Fruit fly (Drosophila melanogaster) whole organism, wandering third instar larva: ENCODE results near the gene Kmn1.

Experiments
- Abd-B ChIP-seq: fragments of >200 bp; optimal IDR thresholded peaks from 2 replicates; lab custom pipeline; 2017; ENCODE audit warnings: missing biosample characterization, missing genetic modification characterization
- CG32264 ChIP-seq: fragments of 200-800 bp; sonication (Bioruptor generic); optimal IDR thresholded peaks from 2 replicates; lab custom pipeline; 2016; ENCODE audit warnings: missing biosample characterization, missing genetic modification characterization
- CG9705 ChIP-seq: fragments of 200-800 bp; sonication (Bioruptor generic); optimal IDR thresholded peaks from 2 replicates; lab custom pipeline; 2018; ENCODE audit warnings: missing biosample characterization, mild to moderate bottlenecking, missing genetic modification characterization
- CrebA ChIP-seq: fragments of 200-800 bp; sonication (Bioruptor generic); optimal IDR thresholded peaks from 2 replicates; lab custom pipeline; 2016; ENCODE audit warnings: missing biosample characterization, mild to moderate bottlenecking, missing genetic modification characterization, borderline replicate concordance
- Dfd ChIP-seq: fragments of >200 bp; optimal IDR thresholded peaks from 2 replicates; lab custom pipeline; 2017; ENCODE audit warnings: missing biosample characterization, missing genetic modification characterization
- Dif ChIP-seq: fragments of 200-275, 200-300 bp; sonication (Bioruptor generic); optimal IDR thresholded peaks from 2 replicates; lab custom pipeline; 2018; ENCODE audit warnings: missing biosample characterization, missing genetic modification characterization; ENCODE audit not compliant: partially characterized antibody
- GATAd ChIP-seq: sonication (Bioruptor generic); optimal IDR thresholded peaks from 2 replicates; lab custom pipeline; 2016; ENCODE audit warnings: missing biosample characterization, missing genetic modification characterization
- HLH106 ChIP-seq: fragments of 200-800 bp; optimal IDR thresholded peaks from 3 replicates; lab custom pipeline; 2019; ENCODE audit warnings: missing biosample characterization, mild to moderate bottlenecking, missing genetic modification characterization, moderate library complexity
- Hnf4 ChIP-seq: fragments of 200-800 bp; sonication (Bioruptor generic); optimal IDR thresholded peaks from 2 replicates; lab custom pipeline; 2016; ENCODE audit warnings: missing biosample characterization, mild to moderate bottlenecking, missing genetic modification characterization
- Hr78 ChIP-seq: fragments of >200 bp; optimal IDR thresholded peaks from 2 replicates; lab custom pipeline; 2017; ENCODE audit warnings: missing biosample characterization, missing genetic modification characterization
- Hr83 ChIP-seq: fragments of 200-300 bp; sonication (Bioruptor generic); optimal IDR thresholded peaks from 2 replicates; lab custom pipeline; 2016; ENCODE audit warnings: missing biosample characterization, mild to moderate bottlenecking, missing genetic modification characterization, moderate library complexity; ENCODE audit not compliant: poor library complexity, severe bottlenecking
- Jra ChIP-seq: sonication (Bioruptor generic); optimal IDR thresholded peaks from 2 replicates; lab custom pipeline; 2016; ENCODE audit warnings: missing biosample characterization, missing genetic modification characterization
- Mio ChIP-seq: sonication (Bioruptor generic); optimal IDR thresholded peaks from 2 replicates; lab custom pipeline; 2016; ENCODE audit warnings: missing biosample characterization, missing genetic modification characterization
- Myc ChIP-seq: fragments of >200 bp; optimal IDR thresholded peaks from 2 replicates; lab custom pipeline; 2017
- N ChIP-seq: fragments of >200 bp; optimal IDR thresholded peaks from 2 replicates; lab custom pipeline; 2018; ENCODE audit warnings: missing biosample characterization, missing external identifiers, missing genetic modification characterization
- OdsH ChIP-seq: fragments of 200-800 bp; sonication (Bioruptor generic); optimal IDR thresholded peaks from 2 replicates; lab custom pipeline; 2016; ENCODE audit warnings: missing biosample characterization, mild to moderate bottlenecking, missing genetic modification characterization
- Rel ChIP-seq, 2 experiments: fragments of 200-800 bp; sonication (Bioruptor generic) in 1 of 2; optimal IDR thresholded peaks; 2 replicates in 1 of 2; 3 replicates in 1 of 2; lab custom pipeline; 2016 to 2019; ENCODE audit warnings: mild to moderate bottlenecking in 2 of 2, missing biosample characterization in 2 of 2, missing genetic modification characterization in 2 of 2, moderate library complexity in 1 of 2
- Sp1 ChIP-seq: fragments of 200-800 bp; sonication (Bioruptor generic); optimal IDR thresholded peaks from 3 replicates; lab custom pipeline; 2019; ENCODE audit warnings: missing biosample characterization, mild to moderate bottlenecking, missing genetic modification characterization, moderate library complexity
- Vsx2 ChIP-seq: fragments of 200-300, 225-300 bp; sonication (Bioruptor generic); optimal IDR thresholded peaks from 2 replicates; lab custom pipeline; 2018; ENCODE audit warnings: missing biosample characterization, missing genetic modification characterization; ENCODE audit not compliant: partially characterized antibody
- br ChIP-seq: fragments of 200-800 bp; sonication (Bioruptor generic); optimal IDR thresholded peaks from 2 replicates; lab custom pipeline; 2016; ENCODE audit warnings: missing biosample characterization, missing genetic modification characterization
- brk ChIP-seq: fragments of 200-800 bp; sonication (Bioruptor generic); optimal IDR thresholded peaks from 2 replicates; lab custom pipeline; 2016; ENCODE audit warnings: missing biosample characterization, mild to moderate bottlenecking, missing genetic modification characterization
- dl ChIP-seq, 2 experiments: fragments of 175-275, 200-275 bp in 1 of 2; fragments of 200-275 bp in 1 of 2; sonication (Bioruptor generic); optimal IDR thresholded peaks; lab custom pipeline; 2018; ENCODE audit warnings: mild to moderate bottlenecking in 2 of 2, missing biosample characterization in 2 of 2, missing genetic modification characterization in 2 of 2, moderate library complexity in 2 of 2; ENCODE audit not compliant: partially characterized antibody in 2 of 2, insufficient read depth in 1 of 2
- dmrt93B ChIP-seq: fragments of 200-800 bp; sonication (Bioruptor generic); optimal IDR thresholded peaks from 2 replicates; lab custom pipeline; 2018; ENCODE audit warnings: missing biosample characterization, mild to moderate bottlenecking, missing genetic modification characterization
- dsf ChIP-seq: sonication (Bioruptor generic); optimal IDR thresholded peaks from 2 replicates; lab custom pipeline; 2016; ENCODE audit warnings: missing biosample characterization, missing genetic modification characterization, borderline replicate concordance
- ey ChIP-seq: fragments of 200-800 bp; sonication (Bioruptor generic); optimal IDR thresholded peaks from 2 replicates; lab custom pipeline; 2016; ENCODE audit warnings: missing biosample characterization, missing genetic modification characterization
- foxo ChIP-seq, 2 experiments: fragments of 200-800 bp; sonication (Bioruptor generic); optimal IDR thresholded peaks; 2 replicates in 1 of 2; 3 replicates in 1 of 2; lab custom pipeline; 2016 to 2017; ENCODE audit warnings: missing biosample characterization in 2 of 2, missing genetic modification characterization in 2 of 2
- fru ChIP-seq: fragments of 200-800 bp; sonication (Bioruptor generic); optimal IDR thresholded peaks from 3 replicates; lab custom pipeline; 2016; ENCODE audit warnings: missing biosample characterization, mild to moderate bottlenecking, missing genetic modification characterization
- h ChIP-seq: fragments of 200-800 bp; sonication (Bioruptor generic); optimal IDR thresholded peaks from 3 replicates; lab custom pipeline; 2016; ENCODE audit warnings: missing biosample characterization, mild to moderate bottlenecking, missing genetic modification characterization
- jim ChIP-seq: fragments of 175-275, 200-325 bp; sonication (Bioruptor generic); optimal IDR thresholded peaks from 2 replicates; lab custom pipeline; 2016; ENCODE audit warnings: missing biosample characterization, mild to moderate bottlenecking, missing genetic modification characterization
- lola ChIP-seq: fragments of >200 bp; optimal IDR thresholded peaks from 2 replicates; lab custom pipeline; 2017; ENCODE audit warnings: missing biosample characterization, missing genetic modification characterization
- pan ChIP-seq: fragments of >200 bp; optimal IDR thresholded peaks from 2 replicates; lab custom pipeline; 2017
- psq ChIP-seq: fragments of 200-800 bp; sonication (Bioruptor generic); optimal IDR thresholded peaks from 3 replicates; lab custom pipeline; 2017; ENCODE audit warnings: missing biosample characterization, mild to moderate bottlenecking, missing genetic modification characterization, moderate library complexity
- rgr ChIP-seq: fragments of 200-800 bp; sonication (Bioruptor generic); optimal IDR thresholded peaks from 3 replicates; lab custom pipeline; 2016; ENCODE audit warnings: missing biosample characterization, mild to moderate bottlenecking, missing genetic modification characterization
- sage ChIP-seq: fragments of 200-800 bp; sonication (Bioruptor generic); optimal IDR thresholded peaks from 2 replicates; lab custom pipeline; 2016; ENCODE audit warnings: missing biosample characterization, mild to moderate bottlenecking, missing genetic modification characterization
- sv ChIP-seq: fragments of 200-800 bp; sonication (Bioruptor generic); optimal IDR thresholded peaks from 3 replicates; lab custom pipeline; 2016; ENCODE audit warnings: missing biosample characterization, missing genetic modification characterization
- tai ChIP-seq: sonication (Bioruptor generic); optimal IDR thresholded peaks from 2 replicates; lab custom pipeline; 2016; ENCODE audit warnings: missing biosample characterization, missing genetic modification characterization
- usp ChIP-seq: fragments of >200 bp; optimal IDR thresholded peaks from 2 replicates; lab custom pipeline; 2017; ENCODE audit warnings: missing biosample characterization, missing genetic modification characterization
- woc ChIP-seq: sonication (Bioruptor generic); optimal IDR thresholded peaks from 2 replicates; lab custom pipeline; 2016; ENCODE audit warnings: missing biosample characterization, mild to moderate bottlenecking, missing genetic modification characterization

Kmn1 gene

DNA sequence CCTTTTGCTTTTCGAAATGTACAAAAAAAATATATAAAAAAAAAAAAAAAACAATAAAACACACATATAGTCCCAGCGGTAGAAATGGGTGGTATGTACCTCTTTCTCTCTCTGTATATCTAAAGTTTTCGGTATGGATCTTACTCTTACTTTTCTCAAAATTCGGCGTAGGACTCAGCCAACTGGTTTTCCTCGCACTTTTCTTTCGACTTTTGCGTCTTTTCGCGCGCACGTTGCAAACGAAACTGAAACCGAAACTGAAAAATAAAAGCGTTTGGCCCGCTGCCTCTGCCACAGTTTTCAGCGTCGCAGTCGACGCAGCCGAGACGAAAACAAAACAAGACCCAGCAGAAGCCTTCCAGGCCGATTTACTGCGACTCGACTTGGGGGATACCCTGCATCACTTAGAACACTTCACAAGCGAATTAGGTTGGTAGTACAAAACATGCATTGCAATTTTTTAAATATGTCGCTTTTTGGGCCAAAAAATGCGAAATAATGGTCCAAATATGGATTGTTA lies 13.8 kb downstream of the Kmn1 start, which contains the start of gene CG1572:
Gene CG1572 (minus strand): TSS at position 266 of the 520 bp plus-strand sequence.
- no peak for TF ChIP-seq Jra (GFP tag; lab: Kevin White, UChicago)
- TF ChIP-seq br (GFP tag; lab: Kevin White, UChicago) = peak; percentile 10
- no peak for TF ChIP-seq CrebA (GFP tag; lab: Kevin White, UChicago)
- TF ChIP-seq Hnf4 = peak; percentile 19
- no peak for TF ChIP-seq usp
- TF ChIP-seq Myc = no peak
- no peak for TF ChIP-seq dl (GFP tag; optimal IDR thresholded peaks at IDR 0.05; lab: Kevin White, UChicago; ENCODE audit: insufficient read depth in 1 of 2, partially characterized antibody in 2 of 2)
- no peak for TF ChIP-seq lola (GFP tag; lab: Kevin White, UChicago)
- TF ChIP-seq Hr78 (GFP tag; lab: Kevin White, UChicago) = no peak
- no peak for TF ChIP-seq N (GFP tag; lab: Kevin White, UChicago)
- no peak for TF ChIP-seq OdsH
- no peak for TF ChIP-seq CG32264
- peak; percentile 55 for TF ChIP-seq pan (lab: Kevin White, UChicago)
- TF ChIP-seq rgr = peak; percentile 48
- TF ChIP-seq tai (GFP tag; lab: Kevin White, UChicago) = no peak
- TF ChIP-seq sv = no peak
- no peak for TF ChIP-seq dmrt93B (GFP tag; lab: Kevin White, UChicago)
- TF ChIP-seq woc (GFP tag; lab: Kevin White, UChicago) = peak; percentile 57
- TF ChIP-seq Sp1 (GFP tag; lab: Kevin White, UChicago) = no peak
- TF ChIP-seq HLH106 (tag; lab: Kevin White, UChicago) = no peak
- TF ChIP-seq Mio (GFP tag; lab: Kevin White, UChicago) = no peak
- TF ChIP-seq jim (GFP tag; lab: Kevin White, UChicago) = no peak
- TF ChIP-seq GATAd (GFP tag; lab: Kevin White, UChicago) = no peak
- TF ChIP-seq h = peak; percentile 49
- TF ChIP-seq Abd-B (GFP tag; lab: Kevin White, UChicago) = no peak
- TF ChIP-seq psq = peak; percentile 11
- TF ChIP-seq Dif (GFP tag; lab: Kevin White, UChicago) = no peak
- no peak for TF ChIP-seq Vsx2 (GFP tag; lab: Kevin White, UChicago)
- TF ChIP-seq ey = no peak
- TF ChIP-seq Hr83 = peak; percentile 8
- TF ChIP-seq fru = peak; percentile 25
- no peak for TF ChIP-seq Rel (GFP tag; optimal IDR thresholded peaks at IDR 0.05; lab: Kevin White, UChicago)
- peak; percentile 37 for TF ChIP-seq Rel (tag; optimal IDR thresholded peaks at IDR 0.05; lab: Kevin White, UChicago)
- TF ChIP-seq dsf (GFP tag; lab: Kevin White, UChicago) = no peak
- TF ChIP-seq Dfd = no peak
- TF ChIP-seq foxo (GFP tag; optimal IDR thresholded peaks at IDR 0.05; lab: Kevin White, UChicago) = peak in 1 of 2 experiments; percentile 31
- no peak for TF ChIP-seq sage (GFP tag; lab: Kevin White, UChicago)
- no peak for TF ChIP-seq CG9705 (GFP tag; lab: Kevin White, UChicago)
- TF ChIP-seq brk (GFP tag; lab: Kevin White, UChicago) = no peak

dm6 chrX:11556774-11557173 lies 15.5 kb downstream of the Kmn1 start:
- TF ChIP-seq Vsx2 (GFP tag; lab: Kevin White, UChicago) (no peak), rgr (no peak), GATAd (GFP tag; lab: Kevin White, UChicago) (no peak), woc (GFP tag; lab: Kevin White, UChicago) (no peak), pan (lab: Kevin White, UChicago) (no peak), dmrt93B (GFP tag; lab: Kevin White, UChicago) (no peak), Dif (GFP tag; lab: Kevin White, UChicago) (no peak), sage (GFP tag; lab: Kevin White, UChicago) (no peak)

dm6 chrX:11555070-11555469 lies 17.2 kb downstream of the Kmn1 start:
- TF ChIP-seq dmrt93B (GFP tag; lab: Kevin White, UChicago) (no peak), brk (GFP tag; lab: Kevin White, UChicago) (peak; percentile 18), br (GFP tag; lab: Kevin White, UChicago) (no peak), Hnf4 (peak; percentile 44), dl (GFP tag; optimal IDR thresholded peaks at IDR 0.05; lab: Kevin White, UChicago; ENCODE audit: insufficient read depth in 1 of 2, partially characterized antibody in 2 of 2) (no peak), OdsH (no peak), CG9705 (GFP tag; lab: Kevin White, UChicago) (no peak), pan (lab: Kevin White, UChicago) (no peak), fru (no peak), Vsx2 (GFP tag; lab: Kevin White, UChicago) (no peak), Myc (no peak), Dif (GFP tag; lab: Kevin White, UChicago) (no peak), jim (GFP tag; lab: Kevin White, UChicago) (no peak), HLH106 (tag; lab: Kevin White, UChicago) (no peak), Hr83 (no peak), ey (no peak), dsf (GFP tag; lab: Kevin White, UChicago) (no peak)
- TF ChIP-seq, all 38 proteins: peak for 2
